Fruit fly (Drosophila melanogaster) whole organism, embryonic: Measurements from ENCODE around the gene Jhbp16.

Source experiments
- Awh ChIP-seq: fragments of 200-800 bp; sonication (Bioruptor generic); IDR thresholded peaks from 2 replicates; pipeline ENCODE4, ENCODE4 v1.3.6; 2022; ENCODE audit warnings: missing biosample characterization, missing genetic modification characterization
- BEAF-32 ChIP-seq: fragments of 200-800 bp; sonication (Bioruptor generic); optimal IDR thresholded peaks from 3 replicates; lab custom pipeline; 2017; ENCODE audit warnings: missing biosample characterization, missing genetic modification characterization, mild to moderate bottlenecking, moderate library complexity, missing genetic modification reagents
- CG1024 ChIP-seq: fragments of 200-800 bp; sonication (Bioruptor generic); IDR thresholded peaks from 2 replicates; pipeline ENCODE4 v1.3.6; 2022; ENCODE audit warnings: missing biosample characterization, missing genetic modification characterization
- CG11456 ChIP-seq: fragments of 200-800 bp; sonication (Bioruptor generic); IDR thresholded peaks from 3 replicates; pipeline ENCODE4 v1.3.6; 2022; ENCODE audit warnings: missing biosample characterization, missing genetic modification characterization
- CG11695 ChIP-seq: fragments of 200-800 bp; sonication (Bioruptor generic); IDR thresholded peaks from 3 replicates; pipeline ENCODE4 v1.3.6; 2022; ENCODE audit warnings: missing biosample characterization, missing genetic modification characterization
- CG12659 ChIP-seq: fragments of 200-800 bp; sonication (Bioruptor generic); optimal IDR thresholded peaks from 3 replicates; lab custom pipeline; 2017; ENCODE audit warnings: mild to moderate bottlenecking, missing biosample characterization, missing genetic modification reagents, missing genetic modification characterization
- CG12744 ChIP-seq: fragments of 200-800 bp; sonication (Bioruptor generic); optimal IDR thresholded peaks from 2 replicates; lab custom pipeline; 2016; ENCODE audit warnings: missing biosample characterization, missing genetic modification characterization
- CG12942 ChIP-seq: fragments of 200-800 bp; sonication (Bioruptor generic); optimal IDR thresholded peaks from 3 replicates; lab custom pipeline; 2016; ENCODE audit warnings: missing biosample characterization, missing genetic modification characterization
- CG14441 ChIP-seq: fragments of 200-800 bp; sonication (Bioruptor generic); IDR thresholded peaks from 2 replicates; pipeline ENCODE4 v1.3.6; 2022; ENCODE audit warnings: missing biosample characterization, missing genetic modification characterization
- CG17912 ChIP-seq: fragments of 200-800 bp; sonication (Bioruptor generic); optimal IDR thresholded peaks from 2 replicates; lab custom pipeline; 2018; ENCODE audit warnings: missing biosample characterization, mild to moderate bottlenecking, missing genetic modification characterization
- CG30020 ChIP-seq: fragments of 200-800 bp; optimal IDR thresholded peaks from 2 replicates; lab custom pipeline; 2019; ENCODE audit warnings: missing biosample characterization, mild to moderate bottlenecking, missing genetic modification characterization, moderate library complexity
- CG33557 ChIP-seq: fragments of 200-800 bp; sonication (Bioruptor generic); optimal IDR thresholded peaks from 2 replicates; lab custom pipeline; 2019; ENCODE audit warnings: missing biosample characterization, mild to moderate bottlenecking, missing genetic modification characterization, moderate library complexity
- CG3847 ChIP-seq: fragments of 200-800 bp; sonication (Bioruptor generic); IDR thresholded peaks from 2 replicates; pipeline ENCODE4 v1.3.6; 2022; ENCODE audit warnings: missing biosample characterization, missing genetic modification characterization
- CG4328 ChIP-seq: fragments of 200-800 bp; sonication (Bioruptor generic); optimal IDR thresholded peaks from 3 replicates; lab custom pipeline; 2017; ENCODE audit warnings: missing biosample characterization, missing genetic modification reagents, missing genetic modification characterization
- CG4820 ChIP-seq: fragments of 200-800 bp; sonication (Bioruptor generic); optimal IDR thresholded peaks from 3 replicates; lab custom pipeline; 2016; ENCODE audit warnings: missing biosample characterization, missing genetic modification characterization
- CG6254 ChIP-seq: fragments of 200-800 bp; sonication (Bioruptor generic); optimal IDR thresholded peaks from 3 replicates; lab custom pipeline; 2017; ENCODE audit warnings: mild to moderate bottlenecking, missing biosample characterization, missing genetic modification reagents, missing genetic modification characterization
- CG6272 ChIP-seq: fragments of 200-800 bp; sonication (Bioruptor generic); IDR thresholded peaks from 2 replicates; pipeline ENCODE4 v1.3.6; 2022; ENCODE audit warnings: missing biosample characterization, missing genetic modification characterization
- CG6791 ChIP-seq: fragments of 200-800 bp; sonication (Bioruptor generic); IDR thresholded peaks from 3 replicates; pipeline ENCODE4 v1.3.6; 2022; ENCODE audit warnings: missing biosample characterization, missing genetic modification characterization; ENCODE audit not compliant: partially characterized antibody
- CG7271 ChIP-seq: fragments of 200-800 bp; sonication (Bioruptor generic); optimal IDR thresholded peaks from 2 replicates; lab custom pipeline; 2018; ENCODE audit warnings: missing biosample characterization, mild to moderate bottlenecking, missing genetic modification characterization, moderate library complexity
- CG8281 ChIP-seq: fragments of 200-800 bp; sonication (Bioruptor generic); optimal IDR thresholded peaks from 2 replicates; lab custom pipeline; 2018; ENCODE audit warnings: missing biosample characterization, mild to moderate bottlenecking, missing genetic modification characterization, moderate library complexity
- CTCF ChIP-seq: fragments of 200-800 bp; sonication (Bioruptor generic); optimal IDR thresholded peaks from 2 replicates; lab custom pipeline; 2017; ENCODE audit warnings: missing biosample characterization, mild to moderate bottlenecking, missing genetic modification characterization, moderate library complexity
- Camta ChIP-seq: fragments of 200-800 bp; sonication (Bioruptor generic); optimal IDR thresholded peaks from 2 replicates; lab custom pipeline; 2016; ENCODE audit warnings: missing biosample characterization, missing genetic modification characterization
- Eip74EF ChIP-seq, 2 experiments: fragments of 200-800 bp in 1 of 2; fragments of >200 bp in 1 of 2; sonication (Bioruptor generic) in 1 of 2; optimal IDR thresholded peaks; 2 replicates each; lab custom pipeline; 2017 to 2019; ENCODE audit warnings: missing biosample characterization in 2 of 2, missing genetic modification characterization in 2 of 2, mild to moderate bottlenecking in 1 of 2, moderate library complexity in 1 of 2
- Gug ChIP-seq: fragments of 200-800 bp; sonication (Bioruptor generic); IDR thresholded peaks from 4 replicates; pipeline ENCODE4 v1.3.6; 2022; ENCODE audit warnings: missing biosample characterization, missing genetic modification characterization
- Mes4 ChIP-seq: fragments of 200-800 bp; sonication (Bioruptor generic); optimal IDR thresholded peaks from 2 replicates; lab custom pipeline; 2016; ENCODE audit warnings: missing biosample characterization, missing genetic modification characterization
- Mrtf ChIP-seq: fragments of 200-800 bp; sonication (Bioruptor generic); IDR thresholded peaks from 3 replicates; pipeline ENCODE4 v1.3.6; 2022; ENCODE audit warnings: missing biosample characterization, missing genetic modification characterization
- NC2α ChIP-seq: fragments of 200-800 bp; sonication (Bioruptor generic); optimal IDR thresholded peaks from 2 replicates; lab custom pipeline; 2016; ENCODE audit warnings: missing biosample characterization, missing genetic modification characterization
- Taf1 ChIP-seq: fragments of 200-800 bp; sonication (Bioruptor generic); IDR thresholded peaks from 2 replicates; pipeline ENCODE4 v1.3.6; 2022; ENCODE audit warnings: missing biosample characterization, missing genetic modification characterization
- ash1 ChIP-seq: fragments of 200-800 bp; sonication (Bioruptor generic); optimal IDR thresholded peaks from 2 replicates; lab custom pipeline; 2018; ENCODE audit warnings: missing biosample characterization, mild to moderate bottlenecking, missing genetic modification characterization
- bsh ChIP-seq, 2 experiments: fragments of 200-800 bp; sonication (Bioruptor generic); optimal IDR thresholded peaks; 2 replicates each; lab custom pipeline; 2017 to 2018; ENCODE audit warnings: mild to moderate bottlenecking in 2 of 2, missing biosample characterization in 2 of 2, missing genetic modification characterization in 2 of 2, moderate library complexity in 1 of 2
- cad ChIP-seq: fragments of >200 bp; optimal IDR thresholded peaks from 2 replicates; lab custom pipeline; 2017; ENCODE audit warnings: missing biosample characterization, missing genetic modification characterization
- chinmo ChIP-seq: fragments of 200-800 bp; sonication (Bioruptor generic); IDR thresholded peaks from 4 replicates; pipeline ENCODE4 v1.3.6; 2022; ENCODE audit warnings: missing biosample characterization, missing genetic modification characterization; ENCODE audit not compliant: partially characterized antibody
- croc ChIP-seq: fragments of 200-800 bp; sonication (Bioruptor generic); conservative IDR thresholded peaks from 3 replicates; pipeline ENCODE4 v1.3.6; 2022; ENCODE audit warnings: missing biosample characterization, missing genetic modification characterization
- dati ChIP-seq: fragments of 200-800 bp; sonication (Bioruptor generic); IDR thresholded peaks from 2 replicates; pipeline ENCODE4 v1.3.6; 2022; ENCODE audit warnings: missing biosample characterization, missing genetic modification characterization
- emc ChIP-seq: fragments of 200-800 bp; sonication (Bioruptor generic); optimal IDR thresholded peaks from 2 replicates; lab custom pipeline; 2016; ENCODE audit warnings: missing biosample characterization, missing genetic modification characterization
- eyg ChIP-seq: fragments of 200-800 bp; sonication (Bioruptor generic); optimal IDR thresholded peaks from 3 replicates; lab custom pipeline; 2016; ENCODE audit warnings: missing biosample characterization, missing genetic modification characterization
- inv ChIP-seq: fragments of 200-800 bp; sonication (Bioruptor generic); IDR thresholded peaks from 2 replicates; pipeline ENCODE4 v1.3.6; 2022; ENCODE audit warnings: missing biosample characterization, missing genetic modification characterization; ENCODE audit not compliant: partially characterized antibody
- jing ChIP-seq: fragments of 200-800 bp; sonication (Bioruptor generic); optimal IDR thresholded peaks from 2 replicates; lab custom pipeline; 2018; ENCODE audit warnings: missing biosample characterization, mild to moderate bottlenecking, missing genetic modification characterization
- ken ChIP-seq: fragments of 200-800 bp; sonication (Bioruptor generic); IDR thresholded peaks from 3 replicates; pipeline ENCODE4 v1.3.6; 2022; ENCODE audit warnings: missing biosample characterization, missing genetic modification characterization
- mam ChIP-seq: fragments of 200-800 bp; sonication (Bioruptor generic); optimal IDR thresholded peaks from 3 replicates; lab custom pipeline; 2016; ENCODE audit warnings: missing biosample characterization, missing genetic modification characterization
- nau ChIP-seq: fragments of 200-800 bp; sonication (Bioruptor generic); optimal IDR thresholded peaks from 3 replicates; lab custom pipeline; 2017; ENCODE audit warnings: missing biosample characterization, mild to moderate bottlenecking, missing genetic modification characterization, missing genetic modification reagents
- otp ChIP-seq: fragments of 200-800 bp; sonication (Bioruptor generic); IDR thresholded peaks from 3 replicates; pipeline ENCODE4, ENCODE4 v1.3.6; 2022; ENCODE audit warnings: missing biosample characterization, missing genetic modification characterization
- peb ChIP-seq: fragments of 200-800 bp; sonication (Bioruptor generic); IDR thresholded peaks from 2 replicates; pipeline ENCODE4 v1.3.6; 2022; ENCODE audit warnings: missing biosample characterization, missing genetic modification characterization
- pho ChIP-seq: fragments of 200-800 bp; sonication (Bioruptor generic); optimal IDR thresholded peaks from 2 replicates; lab custom pipeline; 2016; ENCODE audit warnings: missing biosample characterization, missing genetic modification characterization
- ro ChIP-seq: fragments of 200-800 bp; sonication (Bioruptor generic); IDR thresholded peaks from 2 replicates; pipeline ENCODE4 v1.3.6; 2022; ENCODE audit warnings: missing biosample characterization, missing genetic modification characterization
- schlank ChIP-seq: fragments of 200-800 bp; sonication (Bioruptor generic); optimal IDR thresholded peaks from 2 replicates; lab custom pipeline; 2018; ENCODE audit warnings: missing biosample characterization, mild to moderate bottlenecking, missing genetic modification characterization
- scrt ChIP-seq: fragments of 200-800 bp; sonication (Bioruptor generic); optimal IDR thresholded peaks from 2 replicates; lab custom pipeline; 2018; ENCODE audit warnings: missing biosample characterization, mild to moderate bottlenecking, missing genetic modification characterization, moderate library complexity
- sisA ChIP-seq: fragments of 200-800 bp; sonication (Bioruptor generic); IDR thresholded peaks from 2 replicates; pipeline ENCODE4 v1.3.6; 2022; ENCODE audit warnings: missing biosample characterization, missing genetic modification characterization
- tgo ChIP-seq: fragments of 200-800 bp; sonication (Bioruptor generic); IDR thresholded peaks from 3 replicates; pipeline ENCODE4 v1.3.6; 2022; ENCODE audit warnings: missing biosample characterization, missing genetic modification characterization
- toy ChIP-seq: fragments of 200-800 bp; sonication (Bioruptor generic); IDR thresholded peaks from 2 replicates; pipeline ENCODE4 v1.3.6; 2022; ENCODE audit warnings: missing biosample characterization, missing genetic modification characterization
- vfl ChIP-seq: fragments of 200-800 bp; sonication (Bioruptor generic); optimal IDR thresholded peaks from 2 replicates; lab custom pipeline; 2016; ENCODE audit warnings: missing biosample characterization, missing genetic modification characterization

Gene Jhbp16

DNA sequence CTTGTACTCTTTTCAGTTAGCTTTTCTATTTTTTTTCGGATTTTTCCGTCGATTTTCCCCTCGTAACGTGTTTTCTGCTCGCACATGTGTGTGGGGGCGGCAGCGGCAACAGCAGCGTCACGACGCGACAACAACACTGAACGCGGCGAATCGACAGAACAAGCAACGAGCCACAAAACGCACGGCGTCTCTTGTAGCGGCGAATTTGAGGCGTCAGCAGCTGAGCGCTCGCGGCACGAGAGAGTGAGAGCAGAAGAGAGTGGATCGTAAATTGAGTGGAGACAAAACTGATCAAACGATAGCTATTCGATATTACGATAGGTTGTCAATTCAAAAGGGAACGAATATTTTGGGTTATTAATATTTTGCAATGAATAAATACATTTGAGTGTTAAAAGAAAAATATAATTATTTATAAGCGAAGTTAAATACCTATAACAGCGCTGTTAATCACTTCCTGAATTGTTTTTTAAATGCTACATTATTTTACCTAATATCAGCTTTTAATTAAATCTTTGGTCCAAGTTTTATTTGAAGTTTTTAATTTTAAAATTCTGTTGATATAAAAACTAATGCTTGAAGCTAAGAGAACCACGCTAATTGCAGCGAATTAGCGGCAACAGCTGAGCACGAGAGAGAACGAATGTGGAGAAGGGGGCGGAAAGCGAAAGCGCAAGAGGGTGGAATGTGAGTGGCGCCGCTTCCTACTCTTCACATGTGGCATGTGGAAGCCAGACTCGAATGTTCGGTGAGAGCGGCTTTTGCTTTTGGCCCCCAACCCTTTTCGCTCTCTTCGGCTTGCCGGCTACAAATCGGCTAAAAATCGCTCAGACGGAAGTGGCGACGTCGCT, 31.0 kb upstream of the Jhbp16 start (continued):
- TF ChIP-seq CG11695 (GFP tag; lab: Robert Waterston, UW) (no peak), tgo (GFP tag; lab: Robert Waterston, UW) (no peak), CG12659 (GFP tag; lab: Kevin White, UChicago) (no peak), Awh (no peak), Gug (no peak), CG4820 (peak; percentile 13), ken (GFP tag; lab: Robert Waterston, UW) (no peak), CG14441 (GFP tag; lab: Robert Waterston, UW) (no peak), CG6791 (GFP tag; lab: Robert Waterston, UW) (no peak), dati (GFP tag; lab: Robert Waterston, UW) (no peak), NC2α (GFP tag; lab: Kevin White, UChicago) (no peak), CG1024 (GFP tag; lab: Robert Waterston, UW) (no peak), peb (GFP tag; lab: Robert Waterston, UW) (no peak), vfl (GFP tag; lab: Kevin White, UChicago) (no peak), otp (GFP tag; lab: Robert Waterston, UW) (no peak), eyg (GFP tag; lab: Kevin White, UChicago) (no peak), chinmo (no peak), BEAF-32 (GFP tag; lab: Kevin White, UChicago) (peak; percentile 74), sisA (GFP tag; lab: Robert Waterston, UW) (no peak), pho (GFP tag; lab: Kevin White, UChicago) (no peak), CG8281 (tag; lab: Kevin White, UChicago) (no peak), CG3847 (GFP tag; lab: Robert Waterston, UW) (no peak), Camta (no peak), toy (GFP tag; lab: Robert Waterston, UW) (no peak), Mrtf (GFP tag; lab: Robert Waterston, UW) (no peak), nau (GFP tag; lab: Kevin White, UChicago) (peak; percentile 26), CG33557 (peak; percentile 66), emc (no peak), CG17912 (peak; percentile 28), CG12942 (GFP tag; lab: Kevin White, UChicago) (no peak), bsh (GFP tag; optimal IDR thresholded peaks at IDR 0.05; lab: Kevin White, UChicago) (peak in 1 of 2 experiments; percentile 71), CG30020 (tag; lab: Kevin White, UChicago) (peak; percentile 28), cad (GFP tag; lab: Kevin White, UChicago) (peak; percentile 30), scrt (GFP tag; lab: Kevin White, UChicago) (peak; percentile 24), Eip74EF (GFP tag; optimal IDR thresholded peaks at IDR 0.05; lab: Kevin White, UChicago) (peak in 1 of 2 experiments; percentile 36), CG12744 (GFP tag; lab: Kevin White, UChicago) (no peak), ro (GFP tag; lab: Robert Waterston, UW) (no peak), croc (GFP tag; lab: Robert Waterston, UW) (no peak; the same call in 2 of the 3 replicates), CG4328 (GFP tag; lab: Kevin White, UChicago) (no peak), CTCF (GFP tag; lab: Kevin White, UChicago) (peak; percentile 8), CG7271 (tag; lab: Kevin White, UChicago) (no peak), inv (GFP tag; lab: Robert Waterston, UW) (no peak), mam (GFP tag; lab: Kevin White, UChicago) (no peak), jing (GFP tag; lab: Kevin White, UChicago) (no peak), CG6272 (no peak), schlank (no peak), CG6254 (GFP tag; lab: Kevin White, UChicago) (peak; percentile 44), Taf1 (GFP tag; lab: Robert Waterston, UW) (no peak), Mes4 (GFP tag; lab: Kevin White, UChicago) (no peak), CG11456 (GFP tag; lab: Robert Waterston, UW) (no peak), ash1 (no peak)
